Worm (Caenorhabditis elegans): ENCODE data around the gene T10D4.1.
"Not testable (repeated sequence)": the region's sequence is repeated elsewhere in the genome, so short reads cannot be mapped to it uniquely, and the experiment has no call there.

The T10D4.1 gene

ce11 chrII:3158985-3159384 is 9.0 kb downstream of the T10D4.1 start, which contains the start of gene sri-34:
Gene sri-34 (minus strand): TSS chrII:3159085.
- TF ChIP-seq ceh-34 (tag; optimal IDR thresholded peaks at IDR 0.05) (no peak), pag-3 (tag; optimal IDR thresholded peaks at IDR 0.05; ENCODE audit: borderline replicate concordance) (no peak), npax-4 (tag; optimal IDR thresholded peaks at IDR 0.05) (no peak), K02D7.2 (tag; optimal IDR thresholded peaks at IDR 0.05) (no peak), sox-4 (tag; optimal IDR thresholded peaks at IDR 0.05) (no peak), hlh-30 (tag; optimal IDR thresholded peaks at IDR 0.05; ENCODE audit: insufficient read depth) (no peak), ceh-30 (tag; optimal IDR thresholded peaks at IDR 0.05) (no peak), rnt-1 (tag; optimal IDR thresholded peaks at IDR 0.05) (no peak), nhr-232 (tag; optimal IDR thresholded peaks at IDR 0.05) (no peak), hlh-13 (GFP tag; optimal IDR thresholded peaks at IDR 0.05) (no peak), ztf-16 (tag; optimal IDR thresholded peaks at IDR 0.05) (no peak), che-1 (tag; optimal IDR thresholded peaks at IDR 0.05) (no peak), eyg-1 (tag; optimal IDR thresholded peaks at IDR 0.05) (no peak), Y22D7AL.16 (tag; optimal IDR thresholded peaks at IDR 0.05) (no peak), ceh-14 (tag; optimal IDR thresholded peaks at IDR 0.05) (no peak), pat-9 (tag; optimal IDR thresholded peaks at IDR 0.05) (no peak), hlh-6 (tag; optimal IDR thresholded peaks at IDR 0.05) (no peak)

- TF ChIP-seq hlh-6 (tag; optimal IDR thresholded peaks at IDR 0.05), result no peak
- TF ChIP-seq nhr-11 (tag; optimal IDR thresholded peaks at IDR 0.05), result no peak
- TF ChIP-seq mec-3 (tag; optimal IDR thresholded peaks at IDR 0.05; ENCODE audit: borderline replicate concordance), result no peak
- no peak for TF ChIP-seq ceh-24 (tag; optimal IDR thresholded peaks at IDR 0.05)
- TF ChIP-seq ama-1 (optimal IDR thresholded peaks at IDR 0.05), result no peak
- no peak for TF ChIP-seq ztf-16 (tag; optimal IDR thresholded peaks at IDR 0.05)
- no peak for TF ChIP-seq syd-9 (tag; optimal IDR thresholded peaks at IDR 0.05)
- no peak for TF ChIP-seq hlh-30 (tag; optimal IDR thresholded peaks at IDR 0.05; ENCODE audit: insufficient read depth)
- no peak for TF ChIP-seq pha-4 (tag; optimal IDR thresholded peaks at IDR 0.05)
- no peak for TF ChIP-seq sdc-2 (tag; optimal IDR thresholded peaks at IDR 0.05)
These were observed 20.1 kb downstream of the T10D4.1 start, which contains the start of gene fbxc-55 for ce11 chrII:3170089-3170488. Gene fbxc-55 (minus strand): TSS chrII:3170189.

ce11 chrII:3172176-3172575 is 22.2 kb downstream of the T10D4.1 start, which contains the start of gene Y27F2A.10:
Gene Y27F2A.10 (minus strand): TSS chrII:3172276.
- no peak for TF ChIP-seq Y22D7AL.16 (tag; optimal IDR thresholded peaks at IDR 0.05)
- TF ChIP-seq pros-1 (tag; optimal IDR thresholded peaks at IDR 0.05), result no peak
- TF ChIP-seq elt-4 (tag; optimal IDR thresholded peaks at IDR 0.05), result no peak

- not testable (repeated sequence) for TF ChIP-seq dve-1 (tag; optimal IDR thresholded peaks at IDR 0.05); ceh-19 (GFP tag; optimal IDR thresholded peaks at IDR 0.05); hlh-6 (tag; optimal IDR thresholded peaks at IDR 0.05)
These were observed 27.7 kb downstream of the T10D4.1 start, which contains the start of gene sri-40 for ce11 chrII:3177663-3178062. Gene sri-40 (plus strand): TSS chrII:3177963.

- TF ChIP-seq hlh-15, eyg-1, ttx-3 (tag; optimal IDR thresholded peaks at IDR 0.05): not testable (repeated sequence)
These were observed 33.4 kb downstream of the T10D4.1 start, which contains the start of the genes Y27F2A.6 and Y27F2A.8 for ce11 chrII:3183300-3183840. Gene Y27F2A.6 (minus strand): TSS chrII:3183400. Gene Y27F2A.8 (plus strand): TSS chrII:3183790.

- TF ChIP-seq ceh-14 (tag; optimal IDR thresholded peaks at IDR 0.05); fkh-10 (GFP tag; optimal IDR thresholded peaks at IDR 0.05); hlh-8 (tag; optimal IDR thresholded peaks at IDR 0.05): not testable (repeated sequence)
These were observed 34.9 kb downstream of the T10D4.1 start, which contains the start of gene sri-78 for ce11 chrII:3184858-3185257. Gene sri-78 (plus strand): TSS chrII:3185158.
